Worm (Caenorhabditis elegans) whole organism, L1 larva: Measurements from ENCODE around the gene D2045.9.
A peak's percentile ranks its signal among the peaks of the same experiment; 100 is the strongest.

Source experiments
- efl-1 ChIP-seq, 4 experiments: fragments of 150-350 bp; optimal IDR thresholded peaks in 3 of 4; peaks in 1 of 4; 1 replicate in 1 of 4; 2 replicates in 3 of 4; lab custom pipeline; 2014; ENCODE audit warnings: missing biosample characterization in 2 of 4, missing genetic modification characterization in 2 of 4, missing genetic modification reagents in 2 of 4
- unc-86 ChIP-seq: sonication (generic microtip); optimal IDR thresholded peaks from 2 replicates; lab custom pipeline; 2016; ENCODE audit warnings: missing genetic modification characterization, missing compliant biosample characterization

The D2045.9 gene

DNA sequence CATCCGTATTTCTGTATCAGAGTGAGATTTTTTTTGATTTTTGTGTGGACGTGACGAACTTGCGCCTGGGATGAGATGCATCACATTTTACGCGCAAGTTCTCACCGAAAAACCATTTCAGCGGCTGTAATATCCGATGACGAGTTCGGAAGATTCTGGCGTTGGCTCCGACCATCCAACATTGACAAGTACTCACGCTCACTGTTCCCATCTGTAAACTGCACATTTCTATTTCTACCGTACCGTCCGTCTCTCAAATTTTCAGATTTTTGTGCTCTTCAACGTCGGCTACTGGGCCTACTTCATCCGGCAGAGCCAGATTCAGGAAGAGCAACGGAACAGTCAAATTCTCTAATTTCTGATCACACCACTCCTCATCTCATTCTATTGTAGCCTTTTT is 52.4 kb downstream of the D2045.9 start:
- TF ChIP-seq efl-1 (optimal IDR thresholded peaks at IDR 0.05; lab: Kevin White, UChicago): no peak
- peak in 1 of 2 experiments; percentile 79 for TF ChIP-seq efl-1 (GFP tag; optimal IDR thresholded peaks at IDR 0.05 in 1 of 2; lab: Kevin White, UChicago)
- no peak for TF ChIP-seq unc-86 (tag; lab: Kevin White, UChicago)
